Worm (Caenorhabditis elegans) whole organism, mixed stage, embryonic: ENCODE measurements around the gene nhr-94.

Source experiments
- blmp-1 ChIP-seq: fragments of 150-350 bp; optimal IDR thresholded peaks from 2 replicates; lab custom pipeline; 2014; ENCODE audit warnings: missing biosample characterization, missing genetic modification characterization
- ces-1 ChIP-seq: fragments of 150-350 bp; optimal IDR thresholded peaks from 2 replicates; lab custom pipeline; 2014; ENCODE audit warnings: missing biosample characterization, missing genetic modification reagents, missing genetic modification characterization
- cnd-1 ChIP-seq: fragments of 200-800 bp; sonication (Bioruptor generic); optimal IDR thresholded peaks from 2 replicates; lab custom pipeline; 2018; ENCODE audit warnings: mild to moderate bottlenecking, missing genetic modification characterization, missing compliant biosample characterization
- flh-1 ChIP-seq: fragments of 200-800 bp; sonication (Bioruptor generic); optimal IDR thresholded peaks from 2 replicates; lab custom pipeline; 2018; ENCODE audit warnings: mild to moderate bottlenecking, missing genetic modification characterization, moderate library complexity, missing compliant biosample characterization
- lin-13 ChIP-seq: fragments of 150-350 bp; optimal IDR thresholded peaks from 2 replicates; lab custom pipeline; 2014; ENCODE audit warnings: missing biosample characterization, missing genetic modification characterization
- nhr-2 ChIP-seq: fragments of 150-350 bp; optimal IDR thresholded peaks from 2 replicates; lab custom pipeline; 2014; ENCODE audit warnings: missing biosample characterization, missing genetic modification characterization
- nhr-237 ChIP-seq: fragments of 150-350 bp; optimal IDR thresholded peaks from 2 replicates; lab custom pipeline; 2014; ENCODE audit warnings: missing biosample characterization, missing genetic modification characterization
- nhr-76 ChIP-seq: sonication (generic microtip); optimal IDR thresholded peaks from 2 replicates; lab custom pipeline; 2017; ENCODE audit warnings: missing biosample characterization, missing genetic modification characterization
- pha-4 ChIP-seq: fragments of 150-350 bp; optimal IDR thresholded peaks from 2 replicates; lab custom pipeline; 2018; ENCODE audit warnings: missing biosample characterization, missing genetic modification reagents, missing genetic modification characterization
- zip-8 ChIP-seq: fragments of 150-350 bp; optimal IDR thresholded peaks from 2 replicates; lab custom pipeline; 2014; ENCODE audit warnings: missing biosample characterization, missing genetic modification characterization
- ztf-11 ChIP-seq: fragments of 150-350 bp; optimal IDR thresholded peaks from 2 replicates; lab custom pipeline; 2014; ENCODE audit warnings: missing biosample characterization, missing genetic modification characterization

ce11 chrV:7647147-7647546, 39.0 kb downstream of the nhr-94 start:
- TF ChIP-seq nhr-237 (tag; lab: Kevin White, UChicago), result no peak
- TF ChIP-seq ces-1, result no peak
- TF ChIP-seq lin-13 (tag; lab: Kevin White, UChicago), result no peak
- no peak for TF ChIP-seq nhr-76
- TF ChIP-seq cnd-1 (tag; lab: Kevin White, UChicago), result no peak
- TF ChIP-seq blmp-1 (tag; lab: Kevin White, UChicago), result no peak
- no peak for TF ChIP-seq zip-8 (tag; lab: Kevin White, UChicago)
- TF ChIP-seq nhr-2 (tag; lab: Kevin White, UChicago), result no peak
- TF ChIP-seq flh-1 (GFP tag; lab: Kevin White, UChicago), result no peak
- TF ChIP-seq pha-4, result no peak
- TF ChIP-seq ztf-11, result no peak
